Fruit fly (Drosophila melanogaster) whole organism, prepupa: Measurements from ENCODE around the gene TfIIFalpha.

Source experiments
- CG15336 ChIP-seq: fragments of 200-800 bp; sonication (Bioruptor generic); IDR thresholded peaks from 2 replicates; pipeline ENCODE4 v1.3.6; 2022; ENCODE audit warnings: missing biosample characterization, missing genetic modification characterization
- CG16779 ChIP-seq: fragments of 200-800 bp; sonication (Bioruptor generic); optimal IDR thresholded peaks from 3 replicates; lab custom pipeline; 2017; ENCODE audit warnings: missing biosample characterization, mild to moderate bottlenecking, missing genetic modification characterization
- Hr39 ChIP-seq: fragments of 200-800 bp; sonication (Bioruptor generic); optimal IDR thresholded peaks from 2 replicates; lab custom pipeline; 2016; ENCODE audit warnings: missing biosample characterization, missing genetic modification characterization
- OdsH ChIP-seq: fragments of 200-800 bp; sonication (Bioruptor generic); optimal IDR thresholded peaks from 3 replicates; lab custom pipeline; 2016; ENCODE audit warnings: missing biosample characterization, missing genetic modification characterization
- ss ChIP-seq, 2 experiments: fragments of 200-800 bp; sonication (Bioruptor generic); optimal IDR thresholded peaks; 2 replicates in 1 of 2; 3 replicates in 1 of 2; lab custom pipeline; 2017 to 2018; ENCODE audit warnings: mild to moderate bottlenecking in 2 of 2, missing biosample characterization in 2 of 2, missing genetic modification characterization in 2 of 2, moderate library complexity in 1 of 2
- topi ChIP-seq: fragments of 200-800 bp; sonication (Bioruptor generic); optimal IDR thresholded peaks from 3 replicates; lab custom pipeline; 2016; ENCODE audit warnings: missing biosample characterization, missing genetic modification characterization

DNA sequence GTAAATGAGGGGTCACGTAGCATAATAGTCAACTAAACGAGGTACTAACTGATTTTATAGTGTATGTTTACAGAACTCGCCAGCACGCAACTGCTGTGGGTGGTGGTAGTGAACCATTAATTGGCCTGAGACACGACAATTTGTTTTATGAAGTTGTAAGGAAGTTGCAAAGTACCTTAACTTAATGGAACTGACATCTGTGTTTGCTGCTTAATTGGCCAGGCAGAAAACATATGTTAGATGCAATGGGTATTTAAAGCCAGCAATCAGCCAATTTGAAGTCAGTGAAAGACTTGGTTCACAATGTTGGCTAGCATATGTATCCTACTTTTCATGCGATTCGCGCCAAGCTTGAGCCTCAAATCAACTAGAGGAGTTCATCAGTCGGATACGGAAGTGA, 38.6 kb upstream of the TfIIFalpha start, which contains the start of gene CG17917:
- TF ChIP-seq Hr39 (GFP tag; lab: Kevin White, UChicago) (no peak), CG15336 (GFP tag; lab: Robert Waterston, UW) (no peak), ss (GFP tag; optimal IDR thresholded peaks at IDR 0.05; lab: Kevin White, UChicago) (no peak), CG16779 (tag; lab: Kevin White, UChicago) (no peak), topi (no peak), OdsH (GFP tag; lab: Kevin White, UChicago) (no peak)
